Worm (Caenorhabditis elegans) whole organism, young adult: Measurements from ENCODE around the gene T07A9.12.
A peak's percentile ranks its signal among the peaks of the same experiment; 100 is the strongest.

Source experiments
- B0019.2 ChIP-seq: fragments of 200-800 bp; sonication (Bioruptor generic); conservative IDR thresholded peaks from 2 replicates; pipeline ENCODE4 v1.3.6; 2022; ENCODE audit warnings: missing genetic modification reagents, missing genetic modification characterization, missing compliant biosample characterization
- B0035.1 ChIP-seq: sonication (generic microtip); optimal IDR thresholded peaks from 2 replicates; lab custom pipeline; 2016; ENCODE audit warnings: missing genetic modification characterization, mild to moderate bottlenecking, missing compliant biosample characterization, missing genotype, missing genetic modification reagents
- B0336.3 ChIP-seq: fragments of 200-800 bp; sonication (Bioruptor generic); IDR thresholded peaks from 2 replicates; pipeline ENCODE4 v1.3.6; 2022; ENCODE audit warnings: missing genetic modification characterization, missing compliant biosample characterization
- C06A6.2 ChIP-seq: fragments of 200-800 bp; sonication (Bioruptor generic); conservative IDR thresholded peaks from 2 replicates; pipeline ENCODE4 v1.3.6; 2022; ENCODE audit warnings: missing genetic modification characterization, missing compliant biosample characterization
- F22D6.2 ChIP-seq: sonication (generic microtip); optimal IDR thresholded peaks from 2 replicates; lab custom pipeline; 2016; ENCODE audit warnings: mild to moderate bottlenecking, missing genetic modification characterization, missing compliant biosample characterization
- F39B2.1 ChIP-seq: fragments of 200-800 bp; sonication (Bioruptor generic); IDR thresholded peaks from 2 replicates; pipeline ENCODE4 v1.3.6; 2022; ENCODE audit warnings: missing genetic modification reagents, missing genetic modification characterization, missing compliant biosample characterization
- F52B5.7 ChIP-seq: sonication (generic microtip); optimal IDR thresholded peaks from 2 replicates; lab custom pipeline; 2016; ENCODE audit warnings: mild to moderate bottlenecking, missing genetic modification characterization, missing compliant biosample characterization
- F55B11.4 ChIP-seq: sonication (generic microtip); optimal IDR thresholded peaks from 2 replicates; lab custom pipeline; 2016; ENCODE audit warnings: missing compliant biosample characterization, missing genetic modification characterization, borderline replicate concordance; ENCODE audit not compliant: insufficient read depth
- F57A8.1 ChIP-seq: fragments of 200-800 bp; sonication (Bioruptor generic); optimal IDR thresholded peaks from 2 replicates; lab custom pipeline; 2018; ENCODE audit warnings: mild to moderate bottlenecking, missing genetic modification characterization, moderate library complexity, missing compliant biosample characterization
- F57C9.4 ChIP-seq: sonication (generic microtip); optimal IDR thresholded peaks from 2 replicates; lab custom pipeline; 2017; ENCODE audit warnings: mild to moderate bottlenecking, missing genetic modification characterization, missing compliant biosample characterization
- Y53G8AR.9 ChIP-seq: fragments of 200-800 bp; sonication (Bioruptor generic); conservative IDR thresholded peaks from 2 replicates; pipeline ENCODE4 v1.3.6; 2022; ENCODE audit warnings: missing genetic modification reagents, missing genetic modification characterization, missing compliant biosample characterization
- Y56A3A.18 ChIP-seq: fragments of 200-800 bp; sonication (Bioruptor generic); IDR thresholded peaks from 2 replicates; pipeline ENCODE4 v1.3.6; 2022; ENCODE audit warnings: missing genetic modification reagents, missing genetic modification characterization, missing compliant biosample characterization
- Y79H2A.3 ChIP-seq: fragments of 200-800 bp; sonication (Bioruptor generic); conservative IDR thresholded peaks from 2 replicates; pipeline ENCODE4 v1.3.6; 2022; ENCODE audit warnings: missing genetic modification reagents, missing genetic modification characterization, missing compliant biosample characterization
- Y95B8A.8 ChIP-seq: fragments of 200-800 bp; sonication (Bioruptor generic); IDR thresholded peaks from 2 replicates; pipeline ENCODE4 v1.3.6; 2022; ENCODE audit warnings: missing genetic modification reagents, missing genetic modification characterization, missing compliant biosample characterization
- athp-1 ChIP-seq: sonication (generic microtip); optimal IDR thresholded peaks from 2 replicates; lab custom pipeline; 2017; ENCODE audit warnings: mild to moderate bottlenecking, missing genetic modification characterization, missing compliant biosample characterization
- attf-3 ChIP-seq: fragments of 200-800 bp; sonication (Bioruptor generic); conservative IDR thresholded peaks from 2 replicates; pipeline ENCODE4 v1.3.6; 2022; ENCODE audit warnings: missing genetic modification reagents, missing genetic modification characterization, missing compliant biosample characterization
- attf-6 ChIP-seq: fragments of 200-800 bp; sonication (Bioruptor generic); IDR thresholded peaks from 2 replicates; pipeline ENCODE4 v1.3.6; 2022; ENCODE audit warnings: missing genetic modification reagents, missing genetic modification characterization, missing compliant biosample characterization
- ccch-3 ChIP-seq: fragments of 200-800 bp; sonication (Bioruptor generic); optimal IDR thresholded peaks from 2 replicates; lab custom pipeline; 2018; ENCODE audit warnings: mild to moderate bottlenecking, missing genetic modification characterization, missing compliant biosample characterization
- ceh-27 ChIP-seq: fragments of 200-800 bp; sonication (Bioruptor generic); optimal IDR thresholded peaks from 2 replicates; lab custom pipeline; 2018; ENCODE audit warnings: mild to moderate bottlenecking, missing genetic modification characterization, moderate library complexity, missing compliant biosample characterization
- ceh-79 ChIP-seq: sonication (generic microtip); optimal IDR thresholded peaks from 2 replicates; lab custom pipeline; 2017; ENCODE audit warnings: mild to moderate bottlenecking, missing genetic modification characterization, missing compliant biosample characterization
- ceh-91 ChIP-seq: fragments of 200-800 bp; sonication (Bioruptor generic); IDR thresholded peaks from 2 replicates; pipeline ENCODE4 v1.3.6; 2022; ENCODE audit warnings: missing genetic modification reagents, missing genetic modification characterization, missing compliant biosample characterization
- dox-1 ChIP-seq: fragments of 200-800 bp; sonication (Bioruptor generic); IDR thresholded peaks from 2 replicates; pipeline ENCODE4 v1.3.6; 2022; ENCODE audit warnings: missing genetic modification reagents, missing genetic modification characterization, missing compliant biosample characterization
- egl-44 ChIP-seq: fragments of 200-800 bp; sonication (Bioruptor generic); IDR thresholded peaks from 2 replicates; pipeline ENCODE4 v1.3.6; 2022; ENCODE audit warnings: missing genetic modification reagents, missing genetic modification characterization, missing compliant biosample characterization
- lin-35 ChIP-seq, 3 experiments: fragments of 150-350 bp in 2 of 3; sonication (generic microtip) in 1 of 3; optimal IDR thresholded peaks; 2 replicates each; lab custom pipeline; 2014 to 2018; ENCODE audit warnings: missing biosample characterization in 3 of 3, missing genetic modification characterization in 3 of 3, missing genetic modification reagents in 3 of 3
- lin-54 ChIP-seq: fragments of 200-800 bp; sonication (Bioruptor generic); optimal IDR thresholded peaks from 2 replicates; lab custom pipeline; 2018; ENCODE audit warnings: mild to moderate bottlenecking, missing genetic modification characterization, missing compliant biosample characterization
- lsl-1 ChIP-seq: fragments of 200-800 bp; sonication (Bioruptor generic); optimal IDR thresholded peaks from 2 replicates; lab custom pipeline; 2018; ENCODE audit warnings: mild to moderate bottlenecking, missing genetic modification characterization, moderate library complexity, missing compliant biosample characterization
- lsy-27 ChIP-seq: sonication (generic microtip); optimal IDR thresholded peaks from 2 replicates; lab custom pipeline; 2017; ENCODE audit warnings: missing genetic modification characterization, mild to moderate bottlenecking, missing compliant biosample characterization, antibody characterized with exemption, missing genotype, borderline replicate concordance; ENCODE audit not compliant: insufficient read depth
- madf-10 ChIP-seq: sonication (generic microtip); optimal IDR thresholded peaks from 2 replicates; lab custom pipeline; 2016; ENCODE audit warnings: mild to moderate bottlenecking, missing genetic modification characterization, missing compliant biosample characterization
- madf-6 ChIP-seq: fragments of 200-800 bp; sonication (Bioruptor generic); IDR thresholded peaks from 2 replicates; pipeline ENCODE4 v1.3.6; 2022; ENCODE audit warnings: missing genetic modification reagents, missing genetic modification characterization, missing compliant biosample characterization
- mcd-1 ChIP-seq: fragments of 200-800 bp; sonication (Bioruptor generic); IDR thresholded peaks from 2 replicates; pipeline ENCODE4 v1.3.6; 2022; ENCODE audit warnings: missing genetic modification reagents, missing genetic modification characterization, missing compliant biosample characterization
- mel-28 ChIP-seq: sonication (generic microtip); optimal IDR thresholded peaks from 2 replicates; lab custom pipeline; 2016; ENCODE audit warnings: borderline replicate concordance, mild to moderate bottlenecking, missing genetic modification characterization, missing compliant biosample characterization
- mxl-1 ChIP-seq: sonication (generic microtip); optimal IDR thresholded peaks from 2 replicates; lab custom pipeline; 2016; ENCODE audit warnings: missing genetic modification characterization, missing compliant biosample characterization
- nhr-80 ChIP-seq: sonication (generic microtip); optimal IDR thresholded peaks from 2 replicates; lab custom pipeline; 2016; ENCODE audit warnings: missing genetic modification characterization, missing compliant biosample characterization
- sea-2 ChIP-seq: fragments of 200-800 bp; sonication (Bioruptor generic); IDR thresholded peaks from 2 replicates; pipeline ENCODE4 v1.3.6; 2022; ENCODE audit warnings: missing genetic modification characterization, missing compliant biosample characterization
- snpc-3.4 ChIP-seq: sonication (generic microtip); optimal IDR thresholded peaks from 2 replicates; lab custom pipeline; 2017; ENCODE audit warnings: missing genetic modification characterization, mild to moderate bottlenecking, missing compliant biosample characterization, antibody characterized with exemption, moderate library complexity, missing genotype, missing genetic modification reagents
- sptf-2 ChIP-seq: fragments of 200-800 bp; sonication (Bioruptor generic); optimal IDR thresholded peaks from 2 replicates; lab custom pipeline; 2018; ENCODE audit warnings: mild to moderate bottlenecking, missing genetic modification characterization, missing compliant biosample characterization
- tbp1 ChIP-seq: fragments of 200-800 bp; sonication (Bioruptor generic); optimal IDR thresholded peaks from 2 replicates; lab custom pipeline; 2018; ENCODE audit warnings: mild to moderate bottlenecking, missing genetic modification characterization, missing compliant biosample characterization
- tlf-1 ChIP-seq: fragments of 200-800 bp; sonication (Bioruptor generic); optimal IDR thresholded peaks from 2 replicates; lab custom pipeline; 2018; ENCODE audit warnings: mild to moderate bottlenecking, missing genetic modification characterization, missing compliant biosample characterization
- unc-62 ChIP-seq: fragments of 150-350 bp; optimal IDR thresholded peaks from 2 replicates; lab custom pipeline; 2014; ENCODE audit warnings: missing biosample characterization, missing genetic modification reagents, missing genetic modification characterization
- ztf-18 ChIP-seq: sonication (generic microtip); optimal IDR thresholded peaks from 2 replicates; lab custom pipeline; 2016; ENCODE audit warnings: missing genotype, mild to moderate bottlenecking, missing genetic modification characterization, missing compliant biosample characterization
- ztf-25 ChIP-seq: fragments of 200-800 bp; sonication (Bioruptor generic); IDR thresholded peaks from 2 replicates; pipeline ENCODE4 v1.3.6; 2022; ENCODE audit warnings: missing genetic modification reagents, missing genetic modification characterization, missing compliant biosample characterization
- ztf-6 ChIP-seq: fragments of 200-800 bp; sonication (Bioruptor generic); IDR thresholded peaks from 2 replicates; pipeline ENCODE4 v1.3.6; 2022; ENCODE audit warnings: missing genetic modification reagents, missing genetic modification characterization, missing compliant biosample characterization

Gene T07A9.12

DNA sequence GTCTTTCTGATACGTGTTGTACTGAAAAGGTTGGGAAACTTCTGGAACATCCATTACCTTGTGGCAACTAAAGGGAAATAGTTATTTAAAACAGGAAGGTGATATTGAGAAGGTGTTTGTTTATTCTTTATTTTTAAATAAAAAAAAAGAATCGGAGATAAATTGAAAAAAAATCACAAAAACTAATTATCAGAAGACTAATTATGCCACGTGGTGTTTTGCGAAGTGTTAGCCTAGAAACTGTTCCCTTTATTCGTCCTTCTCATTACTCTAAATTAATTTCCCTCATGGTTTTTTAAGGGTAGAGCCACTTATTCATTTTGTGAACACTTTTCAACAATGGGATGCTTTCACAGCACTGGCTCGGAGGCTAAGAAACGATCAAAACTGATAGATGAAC is 9.3 kb upstream of the T07A9.12 start, which contains the start of gene gpa-4:
Gene gpa-4 (plus strand): TSS at position 301 of the 400 bp plus-strand sequence.
- TF ChIP-seq tbp1 (GFP tag; lab: Kevin White, UChicago) (no peak), ccch-3 (GFP tag; lab: Kevin White, UChicago) (no peak), Y53G8AR.9 (GFP tag; lab: Robert Waterston, UW) (no peak)

DNA sequence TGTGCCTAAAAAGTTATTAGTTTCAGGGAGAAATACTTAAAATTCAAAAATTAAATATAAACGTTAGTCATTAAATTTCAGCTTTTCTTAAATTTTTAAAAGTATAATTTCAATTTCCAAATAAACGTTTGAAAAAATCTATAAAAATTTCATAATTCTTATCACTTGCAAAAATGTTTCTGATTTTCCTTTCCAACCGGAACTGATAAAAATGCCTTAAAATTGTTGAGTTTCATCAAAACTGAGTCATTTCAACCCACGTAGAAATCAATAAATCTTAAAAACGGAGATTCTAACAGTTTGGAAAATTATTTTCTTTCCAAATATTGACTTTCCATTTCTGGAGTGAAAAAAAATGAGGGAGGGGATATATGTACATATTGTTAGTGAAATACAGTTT is 1.8 kb upstream of the T07A9.12 start:
- TF ChIP-seq snpc-3.4 (tag; lab: Kevin White, UChicago) (no peak), attf-6 (GFP tag; lab: Robert Waterston, UW) (no peak), nhr-80 (tag; lab: Kevin White, UChicago) (peak; percentile 19)

ce11 chrIV:409935-410334 is 732 bp upstream of the T07A9.12 start, which contains the start of gene kgb-1:
TSS of gene kgb-1 (minus strand) at chrIV:410035.
- no peak for TF ChIP-seq Y79H2A.3 (GFP tag; lab: Robert Waterston, UW)

DNA sequence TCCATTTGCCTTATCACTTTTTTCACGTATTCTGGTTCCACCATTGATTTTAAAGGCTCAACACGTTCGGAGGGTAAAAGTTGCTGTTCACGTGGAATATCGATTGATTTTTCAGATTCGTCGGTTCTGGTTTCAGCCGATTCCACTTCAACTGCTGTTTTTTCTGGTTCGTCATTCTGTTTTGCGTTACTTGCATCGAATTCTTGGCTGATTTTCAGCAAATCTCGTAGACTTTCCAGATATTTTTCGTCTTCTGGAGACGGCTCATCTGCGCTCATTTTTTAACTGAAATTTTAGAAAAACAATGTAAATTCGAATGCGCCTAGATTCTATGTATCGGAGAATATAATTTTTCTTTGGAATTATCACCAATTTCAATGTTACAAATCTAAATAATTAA is 9.0 kb downstream of the T07A9.12 start, which contains the start of gene eri-1:
Gene eri-1 (minus strand): TSS at position 285 of the 400 bp plus-strand sequence.
- TF ChIP-seq Y95B8A.8 (GFP tag; lab: Robert Waterston, UW): no peak
- TF ChIP-seq ztf-18 (tag; lab: Kevin White, UChicago): no peak
- no peak for TF ChIP-seq mxl-1 (tag; lab: Kevin White, UChicago)
- TF ChIP-seq nhr-80 (tag; lab: Kevin White, UChicago): no peak
- no peak for TF ChIP-seq mcd-1
- 0 out of 2 replicates have a peak, but pooled peaks have one; percentile 32 for TF ChIP-seq attf-6 (GFP tag; lab: Robert Waterston, UW)
- no peak for TF ChIP-seq attf-3 (GFP tag; lab: Robert Waterston, UW)
- TF ChIP-seq Y53G8AR.9 (GFP tag; lab: Robert Waterston, UW): peak; percentile 37; the same call in 1 of the 2 replicates
- no peak for TF ChIP-seq ceh-91 (GFP tag; lab: Robert Waterston, UW)
- TF ChIP-seq lin-35 (GFP tag; optimal IDR thresholded peaks at IDR 0.05; lab: Kevin White, UChicago): no peak
- peak; percentile 47; the same call in 1 of the 2 replicates for TF ChIP-seq dox-1 (GFP tag; lab: Robert Waterston, UW)
- peak; percentile 56; the same call in 1 of the 2 replicates for TF ChIP-seq madf-6 (GFP tag; lab: Robert Waterston, UW)
- TF ChIP-seq F52B5.7 (tag; lab: Kevin White, UChicago): peak; percentile 12
- no peak for TF ChIP-seq F57C9.4 (tag; lab: Kevin White, UChicago)
- no peak for TF ChIP-seq ztf-25 (GFP tag; lab: Robert Waterston, UW)
- no peak for TF ChIP-seq B0035.1 (tag; lab: Kevin White, UChicago)
- TF ChIP-seq B0336.3 (GFP tag; lab: Robert Waterston, UW): peak; percentile 78
- TF ChIP-seq ceh-27 (GFP tag; lab: Kevin White, UChicago): no peak
- no peak for TF ChIP-seq sptf-2
- TF ChIP-seq lsy-27: no peak
- no peak for TF ChIP-seq ceh-79 (tag; lab: Kevin White, UChicago)
- TF ChIP-seq Y56A3A.18 (GFP tag; lab: Robert Waterston, UW): no peak; the same call in 1 of the 2 replicates
- no peak for TF ChIP-seq egl-44 (GFP tag; lab: Robert Waterston, UW)
- no peak for TF ChIP-seq madf-10
- TF ChIP-seq F39B2.1 (GFP tag; lab: Robert Waterston, UW): 0 out of 2 replicates have a peak, but pooled peaks have one; percentile 52
- TF ChIP-seq B0019.2 (GFP tag; lab: Robert Waterston, UW): no peak
- peak; percentile 57 for TF ChIP-seq athp-1 (tag; lab: Kevin White, UChicago)
- no peak for TF ChIP-seq unc-62 (GFP tag; lab: Kevin White, UChicago)
- TF ChIP-seq ccch-3 (GFP tag; lab: Kevin White, UChicago): no peak
- TF ChIP-seq mel-28 (tag; lab: Kevin White, UChicago): no peak
- peak; percentile 22 for TF ChIP-seq lsl-1 (GFP tag; lab: Kevin White, UChicago)
- TF ChIP-seq F22D6.2 (tag; lab: Kevin White, UChicago): no peak
- TF ChIP-seq sea-2 (GFP tag; lab: Robert Waterston, UW): no peak
- TF ChIP-seq F57A8.1 (GFP tag; lab: Kevin White, UChicago): no peak
- TF ChIP-seq lin-54 (GFP tag; lab: Kevin White, UChicago): no peak
- TF ChIP-seq tlf-1 (GFP tag; lab: Kevin White, UChicago): no peak
- no peak for TF ChIP-seq F55B11.4
- no peak for TF ChIP-seq C06A6.2 (GFP tag; lab: Robert Waterston, UW)
- TF ChIP-seq ztf-6 (GFP tag; lab: Robert Waterston, UW): no peak
